Worm (Caenorhabditis elegans): Measurements from ENCODE around the gene gldi-1.

DNA sequence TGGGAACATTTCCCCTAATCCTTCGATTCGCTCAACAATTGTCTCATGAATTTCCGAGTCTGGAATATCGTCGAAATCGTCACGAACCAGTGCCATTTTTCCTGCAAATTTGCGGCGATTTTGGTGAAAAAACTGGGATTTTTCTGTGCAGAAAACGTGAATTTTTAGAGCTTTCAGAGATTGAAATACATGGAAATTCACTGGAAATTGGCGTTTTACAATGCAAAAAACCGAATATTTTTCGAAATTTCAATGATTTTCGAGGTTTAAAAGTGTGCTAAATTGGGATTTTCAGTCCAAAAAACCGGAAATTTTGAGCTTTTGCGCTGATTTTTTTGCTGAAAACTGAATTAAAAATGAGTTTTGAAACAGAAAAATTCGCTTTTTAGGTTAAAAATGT is 13.8 kb downstream of the gldi-1 start, which contains the start of gene tomm-22:
- TF ChIP-seq lin-13 (GFP tag; optimal IDR thresholded peaks at IDR 0.05), result no peak
- no peak for TF ChIP-seq nhr-237 (tag; optimal IDR thresholded peaks at IDR 0.05)
- TF ChIP-seq gei-8 (GFP tag; optimal IDR thresholded peaks at IDR 0.05), result no peak
- TF ChIP-seq aly-2 (tag; optimal IDR thresholded peaks at IDR 0.05), result no peak
- TF ChIP-seq mep-1 (tag; optimal IDR thresholded peaks at IDR 0.05), result no peak
- TF ChIP-seq Y5F2A.4 (GFP tag; optimal IDR thresholded peaks at IDR 0.05), result no peak
- no peak for TF ChIP-seq pha-4 (GFP tag; IDR thresholded peaks at IDR 0.05)
- TF ChIP-seq pha-4 (tag; optimal IDR thresholded peaks at IDR 0.05), result no peak
- no peak for TF ChIP-seq D1046.2 (GFP tag; IDR thresholded peaks at IDR 0.05)
- TF ChIP-seq lsy-2 (tag; optimal IDR thresholded peaks at IDR 0.05), result no peak
- TF ChIP-seq nhr-28 (tag; optimal IDR thresholded peaks at IDR 0.05), result no peak
- TF ChIP-seq dpl-1 (GFP tag; optimal IDR thresholded peaks at IDR 0.05), result no peak
